Worm (Caenorhabditis elegans): ENCODE data around the gene col-8.

col-8 gene

DNA sequence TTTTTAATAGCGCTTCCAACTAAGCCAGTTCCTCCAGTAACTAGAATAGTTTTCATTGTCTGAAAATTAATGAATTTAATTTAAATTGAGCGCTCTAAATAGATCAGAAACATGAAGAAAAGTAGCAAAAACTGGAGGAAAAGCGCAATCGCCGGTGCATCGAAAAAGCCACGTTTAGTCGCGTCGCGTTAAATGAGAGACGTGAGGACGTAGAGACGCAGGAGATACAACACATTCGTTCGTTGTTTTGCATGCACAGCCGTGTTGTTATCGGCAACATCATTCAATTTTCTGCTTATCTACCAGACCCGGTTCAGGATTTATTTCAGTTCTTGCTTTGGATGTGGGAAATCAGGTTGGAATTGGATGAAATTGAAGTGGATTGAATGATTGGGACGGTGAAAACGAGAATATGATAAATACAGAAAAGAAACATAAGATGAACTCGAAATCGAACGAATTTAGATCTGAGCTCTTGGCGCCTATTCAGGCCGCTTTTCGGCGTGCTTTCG is 47.0 kb upstream of the col-8 start, which contains the start of gene ger-1:
Gene ger-1 (minus strand): TSS at position 93 of the 512 bp plus-strand sequence.
- TF ChIP-seq nhr-47 (tag; optimal IDR thresholded peaks at IDR 0.05) = no peak
- no peak for TF ChIP-seq lin-13 (GFP tag; optimal IDR thresholded peaks at IDR 0.05)
- no peak for TF ChIP-seq efl-1 (optimal IDR thresholded peaks at IDR 0.05)
- TF ChIP-seq efl-1 (GFP tag; optimal IDR thresholded peaks at IDR 0.05 in 1 of 2) = peak in 1 of 2 experiments; percentile 93
- TF ChIP-seq lin-35 (GFP tag; optimal IDR thresholded peaks at IDR 0.05) = peak in 1 of 2 experiments; percentile 13
- TF ChIP-seq C04F5.9 (tag; optimal IDR thresholded peaks at IDR 0.05) = no peak
- TF ChIP-seq dpl-1 (GFP tag; optimal IDR thresholded peaks at IDR 0.05) = peak in 1 of 3 experiments; percentile 3

DNA sequence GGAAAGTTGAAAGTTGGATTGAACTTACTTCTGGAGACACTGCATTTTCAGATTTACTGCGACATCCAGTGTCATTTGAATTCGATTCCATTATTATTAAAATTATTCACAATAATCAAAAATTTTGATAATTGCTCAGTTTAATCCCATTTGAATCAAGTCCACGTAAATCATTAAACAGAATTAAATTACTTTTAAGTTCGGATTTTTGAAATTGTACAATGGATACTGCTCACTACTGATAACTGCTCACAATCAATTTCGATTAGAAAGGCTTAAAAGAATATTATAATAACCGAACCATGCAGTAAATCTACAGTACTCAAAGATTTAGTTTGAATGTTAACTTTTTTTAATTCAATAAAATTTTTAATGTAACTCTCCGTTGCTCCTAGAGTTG is 43.8 kb upstream of the col-8 start, which contains the start of gene R01H2.4:
Gene R01H2.4 (minus strand): TSS at position 101 of the 400 bp plus-strand sequence.
- no peak for TF ChIP-seq lin-39 (tag; optimal IDR thresholded peaks at IDR 0.05)
- TF ChIP-seq snu-23 (GFP tag; optimal IDR thresholded peaks at IDR 0.05) = no peak
- no peak for TF ChIP-seq hpl-2 (GFP tag; optimal IDR thresholded peaks at IDR 0.05)
- no peak for TF ChIP-seq nhr-19 (GFP tag; conservative IDR thresholded peaks at IDR 0.05)
- TF ChIP-seq lin-13 (GFP tag; optimal IDR thresholded peaks at IDR 0.05) = no peak

DNA sequence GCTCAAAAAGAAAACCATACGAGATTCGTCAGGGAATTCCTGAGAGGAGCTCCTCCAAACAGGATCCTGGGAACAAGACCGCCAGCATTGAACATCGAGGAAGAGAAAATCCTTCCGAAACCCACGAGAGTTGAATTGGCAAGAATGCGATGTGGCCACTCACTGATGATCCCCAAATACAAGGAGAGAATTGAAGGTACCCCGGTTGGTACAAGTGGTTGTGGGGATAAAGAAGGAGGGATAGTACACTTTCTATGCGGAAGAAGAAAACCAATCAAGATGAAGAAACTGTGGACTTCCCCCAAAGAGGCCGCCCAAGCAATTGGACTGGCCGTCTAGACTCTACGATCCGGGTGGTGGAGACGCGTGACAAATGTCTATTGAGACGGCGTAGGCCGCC is 42.7 kb upstream of the col-8 start:
- TF ChIP-seq isw-1 (GFP tag; IDR thresholded peaks at IDR 0.05) (no peak), nhr-84 (tag; optimal IDR thresholded peaks at IDR 0.05) (no peak), unc-130 (tag; optimal IDR thresholded peaks at IDR 0.05) (no peak), lsy-2 (tag; optimal IDR thresholded peaks at IDR 0.05) (no peak), zag-1 (tag; optimal IDR thresholded peaks at IDR 0.05) (no peak), xbp-1 (tag; optimal IDR thresholded peaks at IDR 0.05) (no peak), aly-2 (tag; optimal IDR thresholded peaks at IDR 0.05) (no peak), fkh-4 (tag; optimal IDR thresholded peaks at IDR 0.05; ENCODE audit: borderline replicate concordance) (no peak), jun-1 (tag; optimal IDR thresholded peaks at IDR 0.05) (no peak), elt-3 (tag; optimal IDR thresholded peaks at IDR 0.05) (no peak), unc-86 (tag; optimal IDR thresholded peaks at IDR 0.05) (no peak), sox-4 (tag; optimal IDR thresholded peaks at IDR 0.05) (no peak), nhr-76 (tag; optimal IDR thresholded peaks at IDR 0.05) (no peak), F16B12.6 (tag; optimal IDR thresholded peaks at IDR 0.05) (no peak), ets-5 (GFP tag; IDR thresholded peaks at IDR 0.05) (no peak)

DNA sequence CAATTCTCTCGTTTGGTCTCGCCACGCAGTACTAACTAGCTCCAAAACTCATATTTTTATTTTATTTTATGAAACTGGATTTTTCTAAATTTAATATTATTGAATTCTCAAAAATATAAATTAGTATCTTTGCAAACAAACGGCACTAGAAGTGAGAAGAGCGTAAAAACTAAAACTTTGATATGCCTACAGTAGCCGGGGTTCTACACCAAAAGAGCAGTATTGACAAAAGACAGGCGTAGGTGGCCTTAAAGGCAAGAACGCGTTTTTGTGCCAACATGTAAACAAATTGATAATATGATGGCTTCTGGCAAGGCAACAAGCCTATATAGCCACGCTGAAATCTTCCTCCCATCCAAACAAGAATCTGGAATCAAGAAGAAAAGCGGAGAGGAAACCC is 42.2 kb upstream of the col-8 start, which contains the start of gene R01H2.1:
Gene R01H2.1 (plus strand): TSS at position 301 of the 400 bp plus-strand sequence.
- TF ChIP-seq aly-2 (tag; optimal IDR thresholded peaks at IDR 0.05) (no peak), nhr-71 (tag; optimal IDR thresholded peaks at IDR 0.05) (no peak), egl-27 (tag; optimal IDR thresholded peaks at IDR 0.05) (no peak), lin-15B (tag; optimal IDR thresholded peaks at IDR 0.05) (no peak), rnt-1 (tag; optimal IDR thresholded peaks at IDR 0.05) (no peak), nhr-28 (tag; optimal IDR thresholded peaks at IDR 0.05) (no peak), lsy-2 (tag; optimal IDR thresholded peaks at IDR 0.05) (no peak), ceh-90 (tag; optimal IDR thresholded peaks at IDR 0.05) (no peak), unc-98 (GFP tag; IDR thresholded peaks at IDR 0.05) (no peak), nhr-12 (tag; optimal IDR thresholded peaks at IDR 0.05) (no peak), ceh-82 (tag; optimal IDR thresholded peaks at IDR 0.05) (no peak), unc-86 (tag; optimal IDR thresholded peaks at IDR 0.05) (no peak), tlp-1 (tag; optimal IDR thresholded peaks at IDR 0.05) (no peak), hpl-2 (GFP tag; optimal IDR thresholded peaks at IDR 0.05) (no peak)

Data from whole organism, L1 larva.